Fruit fly (Drosophila melanogaster) whole organism, embryonic: ENCODE results near the gene Stim.

Experiments
- Atf6 ChIP-seq: fragments of 200-800 bp; sonication (Bioruptor generic); IDR thresholded peaks from 2 replicates; pipeline ENCODE4 v1.3.6; 2022; ENCODE audit warnings: missing biosample characterization, missing genetic modification characterization
- Blimp-1 ChIP-seq: fragments of 200-800 bp; sonication (Bioruptor generic); optimal IDR thresholded peaks from 3 replicates; lab custom pipeline; 2018; ENCODE audit warnings: missing biosample characterization, missing genetic modification characterization, mild to moderate bottlenecking, moderate library complexity, missing genetic modification reagents
- CG1024 ChIP-seq: fragments of 200-800 bp; sonication (Bioruptor generic); IDR thresholded peaks from 2 replicates; pipeline ENCODE4 v1.3.6; 2022; ENCODE audit warnings: missing biosample characterization, missing genetic modification characterization
- CG11093 ChIP-seq: fragments of 200-800 bp; sonication (Bioruptor generic); IDR thresholded peaks from 3 replicates; pipeline ENCODE4 v1.3.6; 2022; ENCODE audit warnings: missing biosample characterization, missing genetic modification characterization
- CG12219 ChIP-seq: fragments of 200-800 bp; sonication (Bioruptor generic); optimal IDR thresholded peaks from 3 replicates; lab custom pipeline; 2018; ENCODE audit warnings: missing biosample characterization, mild to moderate bottlenecking, missing genetic modification characterization
- CG12391 ChIP-seq: fragments of 200-800 bp; sonication (Bioruptor generic); optimal IDR thresholded peaks from 3 replicates; lab custom pipeline; 2018; ENCODE audit warnings: missing biosample characterization, mild to moderate bottlenecking, missing genetic modification characterization, moderate library complexity
- CG12659 ChIP-seq: fragments of 200-800 bp; sonication (Bioruptor generic); optimal IDR thresholded peaks from 3 replicates; lab custom pipeline; 2017; ENCODE audit warnings: mild to moderate bottlenecking, missing biosample characterization, missing genetic modification reagents, missing genetic modification characterization
- CG14965 ChIP-seq: fragments of 200-800 bp; sonication (Bioruptor generic); optimal IDR thresholded peaks from 2 replicates; lab custom pipeline; 2016; ENCODE audit warnings: missing biosample characterization, missing genetic modification characterization, borderline replicate concordance
- CG15514 ChIP-seq: fragments of 200-800 bp; sonication (Bioruptor generic); optimal IDR thresholded peaks from 3 replicates; lab custom pipeline; 2017; ENCODE audit warnings: missing biosample characterization, missing genetic modification characterization, mild to moderate bottlenecking, moderate library complexity, missing genetic modification reagents
- CG16863 ChIP-seq: fragments of 200-800 bp; sonication (Bioruptor generic); optimal IDR thresholded peaks from 3 replicates; lab custom pipeline; 2016; ENCODE audit warnings: missing biosample characterization, missing genetic modification characterization
- CG17361 ChIP-seq: fragments of 200-800 bp; sonication (Bioruptor generic); IDR thresholded peaks from 3 replicates; pipeline ENCODE4 v1.3.6; 2022; ENCODE audit warnings: missing biosample characterization, missing genetic modification characterization
- CG17612 ChIP-seq: fragments of 200-800 bp; sonication (Bioruptor generic); IDR thresholded peaks from 2 replicates; pipeline ENCODE4 v1.3.6; 2022; ENCODE audit warnings: missing biosample characterization, missing genetic modification characterization
- CG17802 ChIP-seq: fragments of 200-800 bp; sonication (Bioruptor generic); optimal IDR thresholded peaks from 2 replicates; lab custom pipeline; 2018; ENCODE audit warnings: missing biosample characterization, mild to moderate bottlenecking, missing genetic modification characterization, moderate library complexity
- CG18011 ChIP-seq: fragments of 200-800 bp; sonication (Bioruptor generic); optimal IDR thresholded peaks from 2 replicates; lab custom pipeline; 2017; ENCODE audit warnings: missing biosample characterization, missing genetic modification characterization, mild to moderate bottlenecking, moderate library complexity, missing genotype
- CG18262 ChIP-seq: fragments of 200-800 bp; optimal IDR thresholded peaks from 3 replicates; lab custom pipeline; 2019; ENCODE audit warnings: missing biosample characterization, mild to moderate bottlenecking, missing genetic modification characterization, moderate library complexity
- CG18599 ChIP-seq: fragments of 200-800 bp; sonication (Bioruptor generic); optimal IDR thresholded peaks from 3 replicates; lab custom pipeline; 2017; ENCODE audit warnings: missing biosample characterization, missing genetic modification characterization, mild to moderate bottlenecking, moderate library complexity, missing genetic modification reagents
- CG2678 ChIP-seq: fragments of 200-800 bp; sonication (Bioruptor generic); optimal IDR thresholded peaks from 3 replicates; lab custom pipeline; 2019; ENCODE audit warnings: missing biosample characterization, mild to moderate bottlenecking, missing genetic modification characterization, moderate library complexity
- CG3407 ChIP-seq: fragments of 200-800 bp; sonication (Bioruptor generic); optimal IDR thresholded peaks from 2 replicates; lab custom pipeline; 2018; ENCODE audit warnings: missing biosample characterization, mild to moderate bottlenecking, missing genetic modification characterization
- CG34422 ChIP-seq: fragments of 200-800 bp; sonication (Bioruptor generic); IDR thresholded peaks from 3 replicates; pipeline ENCODE4 v1.3.6; 2022; ENCODE audit warnings: missing biosample characterization, missing genetic modification characterization
- CG3995 ChIP-seq: fragments of 200-800 bp; sonication (Bioruptor generic); optimal IDR thresholded peaks from 3 replicates; lab custom pipeline; 2016; ENCODE audit warnings: missing biosample characterization, missing genetic modification characterization
- CG8388 ChIP-seq: fragments of 200-800 bp; sonication (Bioruptor generic); optimal IDR thresholded peaks from 2 replicates; lab custom pipeline; 2019; ENCODE audit warnings: missing biosample characterization, mild to moderate bottlenecking, missing genetic modification characterization, moderate library complexity
- CG9797 ChIP-seq: fragments of 200-800 bp; sonication (Bioruptor generic); optimal IDR thresholded peaks from 3 replicates; lab custom pipeline; 2018; ENCODE audit warnings: missing biosample characterization, mild to moderate bottlenecking, missing genetic modification characterization
- D19A ChIP-seq: fragments of 200-800 bp; optimal IDR thresholded peaks from 3 replicates; lab custom pipeline; 2019; ENCODE audit warnings: missing biosample characterization, mild to moderate bottlenecking, missing genetic modification characterization, moderate library complexity
- Fer3 ChIP-seq: fragments of 200-800 bp; sonication (Bioruptor generic); optimal IDR thresholded peaks from 2 replicates; lab custom pipeline; 2018; ENCODE audit warnings: missing biosample characterization, mild to moderate bottlenecking, missing genetic modification characterization, moderate library complexity
- HLHmδ ChIP-seq: fragments of 200-800 bp; sonication (Bioruptor generic); optimal IDR thresholded peaks from 2 replicates; lab custom pipeline; 2018; ENCODE audit warnings: missing biosample characterization, mild to moderate bottlenecking, missing genetic modification characterization, moderate library complexity
- Lhr ChIP-seq: fragments of 200-800 bp; sonication (Bioruptor generic); optimal IDR thresholded peaks from 3 replicates; lab custom pipeline; 2017; ENCODE audit warnings: mild to moderate bottlenecking, missing biosample characterization, missing genetic modification reagents, missing genetic modification characterization
- MBD-R2 ChIP-seq: fragments of 200-800 bp; sonication (Bioruptor generic); IDR thresholded peaks from 2 replicates; pipeline ENCODE4 v1.3.6; 2022; ENCODE audit warnings: missing biosample characterization, missing genetic modification characterization
- MESR4 ChIP-seq: fragments of 200-800 bp; sonication (Bioruptor generic); optimal IDR thresholded peaks from 2 replicates; lab custom pipeline; 2018; ENCODE audit warnings: missing biosample characterization, mild to moderate bottlenecking, missing genetic modification characterization, moderate library complexity
- Meics ChIP-seq: fragments of 200-800 bp; sonication (Bioruptor generic); optimal IDR thresholded peaks from 2 replicates; lab custom pipeline; 2017; ENCODE audit warnings: missing biosample characterization, mild to moderate bottlenecking, missing genetic modification characterization
- Mrtf ChIP-seq: fragments of 200-800 bp; sonication (Bioruptor generic); IDR thresholded peaks from 3 replicates; pipeline ENCODE4 v1.3.6; 2022; ENCODE audit warnings: missing biosample characterization, missing genetic modification characterization
- NC2α ChIP-seq: fragments of 200-800 bp; sonication (Bioruptor generic); optimal IDR thresholded peaks from 2 replicates; lab custom pipeline; 2016; ENCODE audit warnings: missing biosample characterization, missing genetic modification characterization
- Oaz ChIP-seq: fragments of 200-800 bp; sonication (Bioruptor generic); IDR thresholded peaks from 2 replicates; pipeline ENCODE4 v1.3.6; 2022; ENCODE audit warnings: missing biosample characterization, missing genetic modification characterization
- al ChIP-seq: fragments of 200-800 bp; sonication (Bioruptor generic); IDR thresholded peaks from 2 replicates; pipeline ENCODE4 v1.3.6; 2022; ENCODE audit warnings: missing biosample characterization, missing genetic modification characterization
- bsh ChIP-seq, 2 experiments: fragments of 200-800 bp; sonication (Bioruptor generic); optimal IDR thresholded peaks; 2 replicates each; lab custom pipeline; 2017 to 2018; ENCODE audit warnings: mild to moderate bottlenecking in 2 of 2, missing biosample characterization in 2 of 2, missing genetic modification characterization in 2 of 2, moderate library complexity in 1 of 2
- cad ChIP-seq: fragments of >200 bp; optimal IDR thresholded peaks from 2 replicates; lab custom pipeline; 2017; ENCODE audit warnings: missing biosample characterization, missing genetic modification characterization
- gfzf ChIP-seq: fragments of 200-800 bp; sonication (Bioruptor generic); optimal IDR thresholded peaks from 2 replicates; lab custom pipeline; 2016; ENCODE audit warnings: missing biosample characterization, mild to moderate bottlenecking, missing genetic modification characterization, moderate library complexity
- gro ChIP-seq: fragments of 200-800 bp; sonication (Bioruptor generic); optimal IDR thresholded peaks from 2 replicates; lab custom pipeline; 2016; ENCODE audit warnings: missing biosample characterization, missing genetic modification characterization
- lola ChIP-seq, 3 experiments: fragments of >200 bp in 2 of 3; fragments of 200-800 bp in 1 of 3; sonication (Bioruptor generic) in 1 of 3; optimal IDR thresholded peaks; 2 replicates each; lab custom pipeline; 2017 to 2019; ENCODE audit warnings: missing biosample characterization in 3 of 3, missing genetic modification characterization in 3 of 3, mild to moderate bottlenecking in 1 of 3, moderate library complexity in 1 of 3
- nmo ChIP-seq: fragments of 200-800 bp; sonication (Bioruptor generic); optimal IDR thresholded peaks from 2 replicates; lab custom pipeline; 2018; ENCODE audit warnings: missing biosample characterization, mild to moderate bottlenecking, missing genetic modification characterization, moderate library complexity
- pan ChIP-seq, 4 experiments: fragments of >200 bp in 3 of 4; fragments of 200-800 bp in 1 of 4; sonication (Bioruptor generic) in 1 of 4; optimal IDR thresholded peaks in 3 of 4; IDR thresholded peaks in 1 of 4; 2 replicates each; pipeline versions ENCODE4 v1.3.6 to Lab custom; 2017 to 2022; ENCODE audit warnings: missing biosample characterization in 2 of 4, missing genetic modification characterization in 2 of 4, mixed read lengths in 1 of 4
- phol ChIP-seq: fragments of 200-800 bp; sonication (Bioruptor generic); optimal IDR thresholded peaks from 3 replicates; lab custom pipeline; 2018; ENCODE audit warnings: missing biosample characterization, mild to moderate bottlenecking, missing genetic modification characterization, moderate library complexity
- prd ChIP-seq, 3 experiments: fragments of >200 bp in 2 of 3; fragments of 200-800 bp in 1 of 3; sonication (Bioruptor generic) in 1 of 3; optimal IDR thresholded peaks in 2 of 3; IDR thresholded peaks in 1 of 3; 2 replicates in 2 of 3; 3 replicates in 1 of 3; pipeline versions ENCODE4 v1.3.6 to Lab custom; 2017 to 2022; ENCODE audit warnings: missing biosample characterization in 1 of 3, missing genetic modification characterization in 1 of 3
- row ChIP-seq: fragments of 200-800 bp; sonication (Bioruptor generic); IDR thresholded peaks from 3 replicates; pipeline ENCODE4 v1.3.6; 2022; ENCODE audit warnings: missing biosample characterization, missing genetic modification characterization
- stwl ChIP-seq: fragments of 200-800 bp; sonication (Bioruptor generic); optimal IDR thresholded peaks from 3 replicates; lab custom pipeline; 2018; ENCODE audit warnings: missing biosample characterization, mild to moderate bottlenecking, missing genetic modification characterization, moderate library complexity
- tgo ChIP-seq: fragments of 200-800 bp; sonication (Bioruptor generic); IDR thresholded peaks from 3 replicates; pipeline ENCODE4 v1.3.6; 2022; ENCODE audit warnings: missing biosample characterization, missing genetic modification characterization
- vnd ChIP-seq: fragments of 200-800 bp; sonication (Bioruptor generic); IDR thresholded peaks from 3 replicates; pipeline ENCODE4 v1.3.6; 2022; ENCODE audit warnings: missing biosample characterization, missing genetic modification characterization; ENCODE audit not compliant: partially characterized antibody
- vvl ChIP-seq: fragments of 200-800 bp; sonication (Bioruptor generic); IDR thresholded peaks from 2 replicates; pipeline ENCODE4 v1.3.6; 2022; ENCODE audit warnings: missing biosample characterization, missing genetic modification characterization
- zfh2 ChIP-seq: fragments of 200-800 bp; sonication (Bioruptor generic); optimal IDR thresholded peaks from 2 replicates; lab custom pipeline; 2016; ENCODE audit warnings: missing biosample characterization, missing genetic modification characterization

Gene Stim

dm6 chrX:15983501-15983900, 43.2 kb upstream of the Stim start, which contains the start of gene Slc25A46a (continued):
- TF ChIP-seq prd (optimal IDR thresholded peaks at IDR 0.05; lab: Kevin White, UChicago) = no peak
- 0 out of 3 replicates have a peak, but pooled peaks have one; percentile 26 for TF ChIP-seq prd (GFP tag; IDR thresholded peaks at IDR 0.05; lab: Robert Waterston, UW)
- peak in 1 of 3 experiments; percentile 59 for TF ChIP-seq lola (GFP tag; optimal IDR thresholded peaks at IDR 0.05; lab: Kevin White, UChicago)
- peak; percentile 9 for TF ChIP-seq stwl (tag; lab: Kevin White, UChicago)
- 0 out of 2 replicates have a peak, but pooled peaks have one; percentile 25 for TF ChIP-seq Atf6 (GFP tag; lab: Robert Waterston, UW)
- peak; percentile 4 for TF ChIP-seq Fer3 (tag; lab: Kevin White, UChicago)
- TF ChIP-seq MBD-R2 (GFP tag; lab: Robert Waterston, UW) = peak; percentile 45
- TF ChIP-seq NC2α (GFP tag; lab: Kevin White, UChicago) = no peak
- peak; percentile 64 for TF ChIP-seq gfzf (GFP tag; lab: Kevin White, UChicago)
- peak; percentile 41 for TF ChIP-seq MESR4 (GFP tag; lab: Kevin White, UChicago)
- TF ChIP-seq pan (optimal IDR thresholded peaks at IDR 0.05; lab: Kevin White, UChicago) = no peak
- TF ChIP-seq pan (GFP tag; optimal IDR thresholded peaks at IDR 0.05 in 1 of 2, IDR thresholded peaks at IDR 0.05 in 1 of 2) = no peak
- TF ChIP-seq CG11093 = no peak
- no peak for TF ChIP-seq CG18011 (GFP tag; lab: Kevin White, UChicago)
- TF ChIP-seq CG3995 = peak; percentile 18
- TF ChIP-seq CG1024 (GFP tag; lab: Robert Waterston, UW) = peak; percentile 33; the same call in 1 of the 2 replicates
- TF ChIP-seq CG15514 (GFP tag; lab: Kevin White, UChicago) = peak; percentile 20
- no peak for TF ChIP-seq Mrtf (GFP tag; lab: Robert Waterston, UW)
- TF ChIP-seq Lhr (GFP tag; lab: Kevin White, UChicago) = peak; percentile 11
- TF ChIP-seq Oaz (GFP tag; lab: Robert Waterston, UW) = no peak
- no peak for TF ChIP-seq gro (GFP tag; lab: Kevin White, UChicago)
- TF ChIP-seq bsh (GFP tag; optimal IDR thresholded peaks at IDR 0.05; lab: Kevin White, UChicago) = no peak
- TF ChIP-seq CG9797 = peak; percentile 33
- peak; percentile 4 for TF ChIP-seq CG8388
- peak; percentile 72 for TF ChIP-seq CG17802
- peak; percentile 19 for TF ChIP-seq nmo (GFP tag; lab: Kevin White, UChicago)
- peak; percentile 37 for TF ChIP-seq phol (tag; lab: Kevin White, UChicago)
- TF ChIP-seq CG16863 = no peak
- TF ChIP-seq CG3407 = no peak
- TF ChIP-seq vvl (GFP tag; lab: Robert Waterston, UW) = peak; percentile 13; the same call in 1 of the 2 replicates
- TF ChIP-seq CG12391 = peak; percentile 37
- no peak for TF ChIP-seq CG34422 (GFP tag; lab: Robert Waterston, UW)
- TF ChIP-seq CG12219 (GFP tag; lab: Kevin White, UChicago) = no peak
- peak; percentile 21 for TF ChIP-seq D19A (tag; lab: Kevin White, UChicago)
- no peak for TF ChIP-seq Meics (GFP tag; lab: Kevin White, UChicago)
- TF ChIP-seq zfh2 (GFP tag; lab: Kevin White, UChicago) = no peak
- TF ChIP-seq CG12659 (GFP tag; lab: Kevin White, UChicago) = peak; percentile 26
- TF ChIP-seq Blimp-1 (GFP tag; lab: Kevin White, UChicago) = no peak
- TF ChIP-seq CG18262 (tag; lab: Kevin White, UChicago) = peak; percentile 4
- no peak for TF ChIP-seq CG17361 (GFP tag; lab: Robert Waterston, UW)
- no peak for TF ChIP-seq vnd
- TF ChIP-seq CG2678 = no peak
- TF ChIP-seq CG17612 (GFP tag; lab: Robert Waterston, UW) = no peak
- TF ChIP-seq CG14965 (GFP tag; lab: Kevin White, UChicago) = no peak
- no peak for TF ChIP-seq CG18599 (GFP tag; lab: Kevin White, UChicago)
- TF ChIP-seq al (GFP tag; lab: Robert Waterston, UW) = no peak
- no peak for TF ChIP-seq tgo (GFP tag; lab: Robert Waterston, UW)
- TF ChIP-seq row = peak; percentile 65
- TF ChIP-seq HLHmδ (GFP tag; lab: Kevin White, UChicago) = no peak
- TF ChIP-seq cad (GFP tag; lab: Kevin White, UChicago) = no peak
